Worm (Caenorhabditis elegans) whole organism, L1 larva: ENCODE measurements around the gene Y75B8A.63.

Experiments
- lin-39 ChIP-seq: fragments of 150-350 bp; optimal IDR thresholded peaks from 2 replicates; lab custom pipeline; 2014; ENCODE audit warnings: missing biosample characterization, missing genetic modification reagents, missing genetic modification characterization
- sup-37 ChIP-seq: fragments of 200-800 bp; sonication (Bioruptor generic); optimal IDR thresholded peaks from 2 replicates; lab custom pipeline; 2018; ENCODE audit warnings: mild to moderate bottlenecking, missing genetic modification characterization, missing compliant biosample characterization

DNA sequence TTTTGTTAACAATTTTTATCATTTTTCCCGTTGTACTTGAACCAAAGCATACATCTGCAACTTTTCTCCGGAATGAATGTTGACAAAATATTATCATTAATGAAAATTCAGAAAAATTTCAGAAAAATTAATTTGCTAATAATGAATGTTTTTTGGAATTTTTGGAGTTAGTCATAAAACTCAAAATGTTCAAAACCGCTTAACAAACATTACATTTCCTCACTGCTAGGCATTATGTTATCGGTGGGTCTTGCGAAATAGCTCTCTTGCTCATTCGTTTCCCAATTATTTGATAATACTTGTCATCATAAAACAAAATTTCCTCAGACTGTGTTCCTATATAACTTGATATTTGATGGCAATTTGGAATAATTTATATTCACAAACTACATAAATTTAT is 14.9 kb upstream of the Y75B8A.63 start, which contains the start of gene Y75B8A.39:
- TF ChIP-seq sup-37: no peak
- no peak for TF ChIP-seq lin-39
